Worm (Caenorhabditis elegans) whole organism, midembryonic: ENCODE measurements around the gene F38C2.7.

Experiments used
- cog-1 ChIP-seq: sonication (generic microtip); optimal IDR thresholded peaks from 2 replicates; lab custom pipeline; 2016; ENCODE audit warnings: missing genetic modification characterization, missing compliant biosample characterization
- ztf-29 ChIP-seq: fragments of 200-800 bp; sonication (Bioruptor generic); IDR thresholded peaks from 2 replicates; pipeline ENCODE4 v1.3.6; 2022; ENCODE audit warnings: missing genetic modification reagents, missing genetic modification characterization, missing compliant biosample characterization

ce11 chrIV:16306918-16307317 lies 29.7 kb upstream of the F38C2.7 start:
- TF ChIP-seq ztf-29 (GFP tag; lab: Robert Waterston, UW): no peak
- no peak for TF ChIP-seq cog-1 (tag; lab: Kevin White, UChicago)
